Worm (Caenorhabditis elegans) whole organism, L2 larva: ENCODE measurements around the gene spp-13.

ENCODE experiments used
- ceh-16 ChIP-seq: fragments of 150-350 bp; optimal IDR thresholded peaks from 2 replicates; lab custom pipeline; 2014; ENCODE audit warnings: missing biosample characterization, missing genetic modification characterization
- nhr-23 ChIP-seq: fragments of 150-350 bp; optimal IDR thresholded peaks from 2 replicates; lab custom pipeline; 2014; ENCODE audit warnings: missing biosample characterization, missing genetic modification reagents, missing genetic modification characterization
- nhr-77 ChIP-seq: fragments of 150-350 bp; optimal IDR thresholded peaks from 2 replicates; lab custom pipeline; 2014; ENCODE audit warnings: missing biosample characterization, missing genetic modification characterization
- skn-1 ChIP-seq: sonication (generic microtip); optimal IDR thresholded peaks from 2 replicates; lab custom pipeline; 2017; ENCODE audit warnings: missing biosample characterization, missing genetic modification characterization
- unc-39 ChIP-seq: fragments of 150-350 bp; optimal IDR thresholded peaks from 2 replicates; lab custom pipeline; 2014; ENCODE audit warnings: missing biosample characterization, missing genetic modification characterization
- unc-62 ChIP-seq: fragments of 150-350 bp; optimal IDR thresholded peaks from 2 replicates; lab custom pipeline; 2014; ENCODE audit warnings: missing biosample characterization, missing genetic modification reagents, missing genetic modification characterization
- ztf-11 ChIP-seq: sonication (generic microtip); optimal IDR thresholded peaks from 2 replicates; lab custom pipeline; 2017; ENCODE audit warnings: missing biosample characterization, missing genetic modification characterization

- no peak for TF ChIP-seq ztf-11 (tag; lab: Kevin White, UChicago)
- no peak for TF ChIP-seq nhr-23
- TF ChIP-seq skn-1 (tag; lab: Kevin White, UChicago), result no peak
- TF ChIP-seq unc-62 (GFP tag; lab: Kevin White, UChicago), result no peak
- TF ChIP-seq nhr-77 (tag; lab: Kevin White, UChicago), result no peak
- no peak for TF ChIP-seq ceh-16 (tag; lab: Kevin White, UChicago)
- TF ChIP-seq unc-39 (tag; lab: Kevin White, UChicago), result no peak
These were observed 41.5 kb upstream of the spp-13 start for ce11 chrX:8459789-8460188.
